Worm (Caenorhabditis elegans) whole organism, young adult: ENCODE data around the gene srh-288.

Experiments
- B0035.1 ChIP-seq: sonication (generic microtip); optimal IDR thresholded peaks from 2 replicates; lab custom pipeline; 2016; ENCODE audit warnings: missing genetic modification characterization, mild to moderate bottlenecking, missing compliant biosample characterization, missing genotype, missing genetic modification reagents
- C06A6.2 ChIP-seq: fragments of 200-800 bp; sonication (Bioruptor generic); conservative IDR thresholded peaks from 2 replicates; pipeline ENCODE4 v1.3.6; 2022; ENCODE audit warnings: missing genetic modification characterization, missing compliant biosample characterization
- D2030.7 ChIP-seq: fragments of 200-800 bp; sonication (Bioruptor generic); IDR thresholded peaks from 2 replicates; pipeline ENCODE4 v1.3.6; 2022; ENCODE audit warnings: missing genetic modification reagents, missing genetic modification characterization, missing compliant biosample characterization
- F33H1.4 ChIP-seq: fragments of 200-800 bp; sonication (Bioruptor generic); IDR thresholded peaks from 2 replicates; pipeline ENCODE4 v1.3.6; 2022; ENCODE audit warnings: missing genetic modification reagents, missing genetic modification characterization, missing compliant biosample characterization
- F37B4.10 ChIP-seq: fragments of 200-800 bp; sonication (Bioruptor generic); IDR thresholded peaks from 2 replicates; pipeline ENCODE4 v1.3.6; 2022; ENCODE audit warnings: missing genetic modification characterization, missing compliant biosample characterization
- F39B2.1 ChIP-seq: fragments of 200-800 bp; sonication (Bioruptor generic); IDR thresholded peaks from 2 replicates; pipeline ENCODE4 v1.3.6; 2022; ENCODE audit warnings: missing genetic modification reagents, missing genetic modification characterization, missing compliant biosample characterization
- F52B5.7 ChIP-seq: sonication (generic microtip); optimal IDR thresholded peaks from 2 replicates; lab custom pipeline; 2016; ENCODE audit warnings: mild to moderate bottlenecking, missing genetic modification characterization, missing compliant biosample characterization
- K12H6.12 ChIP-seq: fragments of 200-800 bp; sonication (Bioruptor generic); optimal IDR thresholded peaks from 2 replicates; lab custom pipeline; 2018; ENCODE audit warnings: mild to moderate bottlenecking, missing genetic modification characterization, missing compliant biosample characterization
- Y67H2A.10 ChIP-seq: fragments of 200-800 bp; sonication (Bioruptor generic); conservative IDR thresholded peaks from 2 replicates; pipeline ENCODE4 v1.3.6; 2022; ENCODE audit warnings: missing genetic modification reagents, missing genetic modification characterization, missing compliant biosample characterization
- Y95B8A.8 ChIP-seq: fragments of 200-800 bp; sonication (Bioruptor generic); IDR thresholded peaks from 2 replicates; pipeline ENCODE4 v1.3.6; 2022; ENCODE audit warnings: missing genetic modification reagents, missing genetic modification characterization, missing compliant biosample characterization
- ZK185.1 ChIP-seq: sonication (generic microtip); optimal IDR thresholded peaks from 2 replicates; lab custom pipeline; 2016; ENCODE audit warnings: mild to moderate bottlenecking, missing genetic modification characterization, missing compliant biosample characterization; ENCODE audit not compliant: poor library complexity, severe bottlenecking
- aptf-3 ChIP-seq: fragments of 200-800 bp; sonication (Bioruptor generic); IDR thresholded peaks from 2 replicates; pipeline ENCODE4 v1.3.6; 2022; ENCODE audit warnings: missing genetic modification characterization, missing compliant biosample characterization
- attf-3 ChIP-seq: fragments of 200-800 bp; sonication (Bioruptor generic); conservative IDR thresholded peaks from 2 replicates; pipeline ENCODE4 v1.3.6; 2022; ENCODE audit warnings: missing genetic modification reagents, missing genetic modification characterization, missing compliant biosample characterization
- attf-5 ChIP-seq: fragments of 200-800 bp; sonication (Bioruptor generic); optimal IDR thresholded peaks from 2 replicates; lab custom pipeline; 2018; ENCODE audit warnings: mild to moderate bottlenecking, missing genetic modification characterization, missing compliant biosample characterization
- bed-2 ChIP-seq: fragments of 200-800 bp; sonication (Bioruptor generic); IDR thresholded peaks from 2 replicates; pipeline ENCODE4 v1.3.6; 2022; ENCODE audit warnings: missing genetic modification reagents, missing genetic modification characterization, missing compliant biosample characterization
- ccch-3 ChIP-seq: fragments of 200-800 bp; sonication (Bioruptor generic); optimal IDR thresholded peaks from 2 replicates; lab custom pipeline; 2018; ENCODE audit warnings: mild to moderate bottlenecking, missing genetic modification characterization, missing compliant biosample characterization
- cebp-2 ChIP-seq: fragments of 200-800 bp; sonication (Bioruptor generic); IDR thresholded peaks from 2 replicates; pipeline ENCODE4 v1.3.6; 2022; ENCODE audit warnings: missing genetic modification characterization, missing compliant biosample characterization
- ceh-91 ChIP-seq: fragments of 200-800 bp; sonication (Bioruptor generic); IDR thresholded peaks from 2 replicates; pipeline ENCODE4 v1.3.6; 2022; ENCODE audit warnings: missing genetic modification reagents, missing genetic modification characterization, missing compliant biosample characterization
- chd-7 ChIP-seq: sonication (generic microtip); optimal IDR thresholded peaks from 2 replicates; lab custom pipeline; 2016; ENCODE audit warnings: mild to moderate bottlenecking, missing genetic modification characterization, moderate library complexity, missing compliant biosample characterization
- efl-1 ChIP-seq: fragments of 150-350 bp; optimal IDR thresholded peaks from 2 replicates; lab custom pipeline; 2014; ENCODE audit warnings: missing biosample characterization, missing genetic modification reagents, missing genetic modification characterization
- egrh-3 ChIP-seq: fragments of 200-800 bp; sonication (Bioruptor generic); IDR thresholded peaks from 2 replicates; pipeline ENCODE4 v1.3.6; 2022; ENCODE audit warnings: missing genetic modification reagents, missing genetic modification characterization, missing compliant biosample characterization
- ets-4 ChIP-seq: fragments of 200-800 bp; sonication (Bioruptor generic); optimal IDR thresholded peaks from 2 replicates; lab custom pipeline; 2018; ENCODE audit warnings: mild to moderate bottlenecking, missing genetic modification characterization, missing compliant biosample characterization
- gei-17 ChIP-seq: fragments of 200-800 bp; sonication (Bioruptor generic); optimal IDR thresholded peaks from 2 replicates; lab custom pipeline; 2018; ENCODE audit warnings: mild to moderate bottlenecking, missing genetic modification characterization, missing compliant biosample characterization
- let-607 ChIP-seq, 2 experiments: fragments of 200-800 bp in 1 of 2; sonication (Bioruptor generic) in 1 of 2; sonication (generic microtip) in 1 of 2; optimal IDR thresholded peaks; 2 replicates each; lab custom pipeline; 2016 to 2018; ENCODE audit warnings: mild to moderate bottlenecking in 2 of 2, missing compliant biosample characterization in 2 of 2, missing genetic modification characterization in 2 of 2, moderate library complexity in 2 of 2, missing genotype in 1 of 2
- lin-35 ChIP-seq, 3 experiments: fragments of 150-350 bp in 2 of 3; sonication (generic microtip) in 1 of 3; optimal IDR thresholded peaks; 2 replicates each; lab custom pipeline; 2014 to 2018; ENCODE audit warnings: missing biosample characterization in 3 of 3, missing genetic modification characterization in 3 of 3, missing genetic modification reagents in 3 of 3
- lin-40 ChIP-seq: sonication (generic microtip); optimal IDR thresholded peaks from 2 replicates; lab custom pipeline; 2016; ENCODE audit warnings: missing genetic modification characterization, mild to moderate bottlenecking, missing compliant biosample characterization, missing genotype, missing genetic modification reagents
- lin-54 ChIP-seq: fragments of 200-800 bp; sonication (Bioruptor generic); optimal IDR thresholded peaks from 2 replicates; lab custom pipeline; 2018; ENCODE audit warnings: mild to moderate bottlenecking, missing genetic modification characterization, missing compliant biosample characterization
- lsl-1 ChIP-seq: fragments of 200-800 bp; sonication (Bioruptor generic); optimal IDR thresholded peaks from 2 replicates; lab custom pipeline; 2018; ENCODE audit warnings: mild to moderate bottlenecking, missing genetic modification characterization, moderate library complexity, missing compliant biosample characterization
- lsy-27 ChIP-seq: sonication (generic microtip); optimal IDR thresholded peaks from 2 replicates; lab custom pipeline; 2017; ENCODE audit warnings: missing genetic modification characterization, mild to moderate bottlenecking, missing compliant biosample characterization, antibody characterized with exemption, missing genotype, borderline replicate concordance; ENCODE audit not compliant: insufficient read depth
- madf-8 ChIP-seq: fragments of 200-800 bp; sonication (Bioruptor generic); conservative IDR thresholded peaks from 2 replicates; pipeline ENCODE4 v1.3.6; 2022; ENCODE audit warnings: missing genetic modification reagents, missing genetic modification characterization, missing compliant biosample characterization
- mcd-1 ChIP-seq: fragments of 200-800 bp; sonication (Bioruptor generic); IDR thresholded peaks from 2 replicates; pipeline ENCODE4 v1.3.6; 2022; ENCODE audit warnings: missing genetic modification reagents, missing genetic modification characterization, missing compliant biosample characterization
- mes-4 ChIP-seq: sonication (generic microtip); optimal IDR thresholded peaks from 2 replicates; lab custom pipeline; 2016; ENCODE audit warnings: missing genotype, missing genetic modification characterization, missing compliant biosample characterization
- nhr-120 ChIP-seq: fragments of 200-800 bp; sonication (Bioruptor generic); IDR thresholded peaks from 2 replicates; pipeline ENCODE4 v1.3.6; 2022; ENCODE audit warnings: missing genetic modification characterization, missing compliant biosample characterization
- nhr-90 ChIP-seq: sonication (generic microtip); optimal IDR thresholded peaks from 2 replicates; lab custom pipeline; 2016; ENCODE audit warnings: missing genotype, mild to moderate bottlenecking, missing genetic modification characterization, missing compliant biosample characterization
- rcor-1 ChIP-seq: fragments of 200-800 bp; sonication (Bioruptor generic); IDR thresholded peaks from 2 replicates; pipeline ENCODE4 v1.3.6; 2022; ENCODE audit warnings: missing genetic modification reagents, missing genetic modification characterization, missing compliant biosample characterization
- repo-1 ChIP-seq: sonication (generic microtip); optimal IDR thresholded peaks from 2 replicates; lab custom pipeline; 2017; ENCODE audit warnings: mild to moderate bottlenecking, missing genetic modification characterization, missing compliant biosample characterization
- rpc-1 ChIP-seq, 2 experiments: fragments of 150-350 bp in 1 of 2; sonication (generic microtip) in 1 of 2; optimal IDR thresholded peaks; 2 replicates each; lab custom pipeline; 2014 to 2018; ENCODE audit warnings: missing biosample characterization in 1 of 2, missing genetic modification characterization in 1 of 2, missing genetic modification reagents in 1 of 2, missing genotype in 1 of 2
- snpc-1.3 ChIP-seq: sonication (generic microtip); optimal IDR thresholded peaks from 2 replicates; lab custom pipeline; 2017; ENCODE audit warnings: missing genetic modification characterization, mild to moderate bottlenecking, missing compliant biosample characterization, antibody characterized with exemption, moderate library complexity, missing genotype, missing genetic modification reagents; ENCODE audit not compliant: insufficient read depth
- tlf-1 ChIP-seq: fragments of 200-800 bp; sonication (Bioruptor generic); optimal IDR thresholded peaks from 2 replicates; lab custom pipeline; 2018; ENCODE audit warnings: mild to moderate bottlenecking, missing genetic modification characterization, missing compliant biosample characterization
- unc-62 ChIP-seq: fragments of 150-350 bp; optimal IDR thresholded peaks from 2 replicates; lab custom pipeline; 2014; ENCODE audit warnings: missing biosample characterization, missing genetic modification reagents, missing genetic modification characterization
- zfh-2 ChIP-seq: fragments of 200-800 bp; sonication (Bioruptor generic); conservative IDR thresholded peaks from 2 replicates; pipeline ENCODE4 v1.3.6; 2022; ENCODE audit warnings: missing genetic modification reagents, missing genetic modification characterization, missing compliant biosample characterization
- ztf-3 ChIP-seq: fragments of 200-800 bp; sonication (Bioruptor generic); optimal IDR thresholded peaks from 2 replicates; lab custom pipeline; 2018; ENCODE audit warnings: mild to moderate bottlenecking, missing genetic modification characterization, missing compliant biosample characterization

srh-288 gene

DNA sequence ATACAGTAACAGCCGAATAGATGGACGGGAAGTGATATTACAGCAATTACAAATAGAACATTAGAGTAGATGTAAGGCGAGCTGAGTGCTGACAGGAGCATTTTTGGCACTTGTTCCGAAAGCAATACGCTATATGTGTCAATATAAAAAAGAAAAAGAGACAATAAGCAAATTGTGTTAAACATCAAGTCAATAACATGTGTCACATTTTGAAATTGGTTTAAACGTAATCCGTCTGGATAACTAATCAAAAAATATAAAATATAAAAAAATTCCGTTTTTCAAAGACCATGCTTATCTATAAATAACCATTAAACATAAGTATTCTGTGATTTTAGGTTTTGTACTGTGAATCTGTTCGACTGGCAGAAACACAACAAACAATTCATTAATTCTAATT lies at the start of gene srh-288:
srh-288 (minus strand) TSS at position 101 of the 400 bp plus-strand sequence.
- TF ChIP-seq rpc-1 (optimal IDR thresholded peaks at IDR 0.05; lab: Kevin White, UChicago), result no peak
- no peak for TF ChIP-seq rpc-1 (tag; optimal IDR thresholded peaks at IDR 0.05; lab: Kevin White, UChicago)
- no peak for TF ChIP-seq F52B5.7 (tag; lab: Kevin White, UChicago)
- no peak for TF ChIP-seq lin-35 (GFP tag; optimal IDR thresholded peaks at IDR 0.05; lab: Kevin White, UChicago)
- no peak for TF ChIP-seq lsl-1 (GFP tag; lab: Kevin White, UChicago)
- no peak for TF ChIP-seq ccch-3 (GFP tag; lab: Kevin White, UChicago)
- no peak for TF ChIP-seq repo-1 (tag; lab: Kevin White, UChicago)
- no peak for TF ChIP-seq attf-3 (GFP tag; lab: Robert Waterston, UW)
- no peak for TF ChIP-seq ZK185.1 (tag; lab: Kevin White, UChicago)
- no peak for TF ChIP-seq efl-1 (GFP tag; lab: Kevin White, UChicago)
- TF ChIP-seq bed-2 (GFP tag; lab: Robert Waterston, UW), result no peak
- no peak for TF ChIP-seq D2030.7
- no peak for TF ChIP-seq C06A6.2
- TF ChIP-seq aptf-3 (GFP tag; lab: Robert Waterston, UW), result no peak
- TF ChIP-seq tlf-1 (GFP tag; lab: Kevin White, UChicago), result no peak
- no peak for TF ChIP-seq madf-8
- no peak for TF ChIP-seq F33H1.4 (GFP tag; lab: Robert Waterston, UW)
- TF ChIP-seq egrh-3 (GFP tag; lab: Robert Waterston, UW), result no peak

DNA sequence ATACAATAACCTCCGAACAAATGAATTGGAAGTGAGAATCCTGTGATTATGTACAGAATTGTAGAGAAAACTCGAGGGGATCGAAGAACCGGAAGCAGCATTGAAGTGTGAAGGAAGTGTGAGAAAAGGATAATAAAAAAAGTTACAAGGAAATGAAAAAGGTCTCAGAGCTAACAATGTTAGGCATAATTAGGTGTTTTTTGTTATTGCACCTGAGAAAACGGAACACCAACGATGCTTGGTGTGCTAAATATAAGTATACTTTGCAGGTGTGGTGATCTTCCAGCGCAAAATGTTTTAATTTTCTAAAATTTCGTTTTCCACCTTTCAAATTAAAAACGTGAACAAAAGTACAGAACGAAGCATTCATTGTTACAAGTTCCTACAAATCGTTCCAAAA lies 48.6 kb upstream of the srh-288 start, which contains the start of gene srh-286:
srh-286 (minus strand) TSS at position 101 of the 400 bp plus-strand sequence.
- TF ChIP-seq Y67H2A.10 (no peak), rcor-1 (no peak), bed-2 (GFP tag; lab: Robert Waterston, UW) (no peak), F37B4.10 (GFP tag; lab: Robert Waterston, UW) (no peak), nhr-90 (tag; lab: Kevin White, UChicago) (no peak), ets-4 (GFP tag; lab: Kevin White, UChicago) (no peak), lsy-27 (tag; lab: Kevin White, UChicago) (no peak), attf-5 (no peak), gei-17 (no peak)

DNA sequence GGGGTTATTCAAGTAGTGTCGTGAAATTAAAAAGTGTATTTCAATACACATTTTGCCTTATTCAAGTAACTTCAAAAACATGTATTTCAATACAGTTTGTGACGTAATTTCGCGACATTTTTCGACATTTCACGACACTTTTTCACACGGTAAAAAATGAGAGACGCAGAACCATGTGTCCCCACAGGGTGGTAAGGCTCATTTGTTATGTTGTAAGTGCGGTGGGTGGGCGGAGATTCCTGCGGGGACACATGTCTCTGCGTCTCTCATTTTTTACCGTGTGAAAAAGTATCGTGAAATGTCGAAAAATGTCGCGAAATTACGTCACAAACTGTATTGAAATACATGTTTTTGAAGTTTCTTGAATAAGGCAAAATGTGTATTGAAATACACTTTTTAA lies 36.7 kb upstream of the srh-288 start:
- TF ChIP-seq F39B2.1 (GFP tag; lab: Robert Waterston, UW), result peak; percentile 98

- TF ChIP-seq mcd-1, result no peak
- TF ChIP-seq K12H6.12, result no peak
- no peak for TF ChIP-seq chd-7 (tag; lab: Kevin White, UChicago)
- no peak for TF ChIP-seq unc-62 (GFP tag; lab: Kevin White, UChicago)
- no peak for TF ChIP-seq let-607 (tag; optimal IDR thresholded peaks at IDR 0.05; lab: Kevin White, UChicago)
- no peak for TF ChIP-seq B0035.1 (tag; lab: Kevin White, UChicago)
- no peak for TF ChIP-seq Y95B8A.8
- TF ChIP-seq lin-54 (GFP tag; lab: Kevin White, UChicago), result no peak
- no peak for TF ChIP-seq cebp-2 (GFP tag; lab: Robert Waterston, UW)
- TF ChIP-seq ztf-3, result no peak
- no peak for TF ChIP-seq bed-2 (GFP tag; lab: Robert Waterston, UW)
- no peak for TF ChIP-seq snpc-1.3
- TF ChIP-seq mes-4 (tag; lab: Kevin White, UChicago), result no peak
- no peak for TF ChIP-seq ceh-91 (GFP tag; lab: Robert Waterston, UW)
- TF ChIP-seq lin-40 (tag; lab: Kevin White, UChicago), result no peak
- no peak for TF ChIP-seq nhr-120 (GFP tag; lab: Robert Waterston, UW)
- TF ChIP-seq lsy-27 (tag; lab: Kevin White, UChicago), result no peak
- TF ChIP-seq zfh-2 (GFP tag; lab: Robert Waterston, UW), result no peak
These were observed 35.8 kb upstream of the srh-288 start, which contains the start of gene srh-303 for ce11 chrV:17831350-17831749. Gene srh-303 (plus strand): TSS chrV:17831650.
